Fruit fly (Drosophila melanogaster) Kc167 (cell line): ENCODE results near the gene CG32756.

Experiments
- Sin3A ChIP-seq: fragments of >200 bp; optimal IDR thresholded peaks from 2 replicates; lab custom pipeline; 2018; ENCODE audit warnings: missing external identifiers
- ttk ChIP-seq: sonication (Bioruptor generic); optimal IDR thresholded peaks from 2 replicates; lab custom pipeline; 2017; ENCODE audit warnings: missing external identifiers

DNA sequence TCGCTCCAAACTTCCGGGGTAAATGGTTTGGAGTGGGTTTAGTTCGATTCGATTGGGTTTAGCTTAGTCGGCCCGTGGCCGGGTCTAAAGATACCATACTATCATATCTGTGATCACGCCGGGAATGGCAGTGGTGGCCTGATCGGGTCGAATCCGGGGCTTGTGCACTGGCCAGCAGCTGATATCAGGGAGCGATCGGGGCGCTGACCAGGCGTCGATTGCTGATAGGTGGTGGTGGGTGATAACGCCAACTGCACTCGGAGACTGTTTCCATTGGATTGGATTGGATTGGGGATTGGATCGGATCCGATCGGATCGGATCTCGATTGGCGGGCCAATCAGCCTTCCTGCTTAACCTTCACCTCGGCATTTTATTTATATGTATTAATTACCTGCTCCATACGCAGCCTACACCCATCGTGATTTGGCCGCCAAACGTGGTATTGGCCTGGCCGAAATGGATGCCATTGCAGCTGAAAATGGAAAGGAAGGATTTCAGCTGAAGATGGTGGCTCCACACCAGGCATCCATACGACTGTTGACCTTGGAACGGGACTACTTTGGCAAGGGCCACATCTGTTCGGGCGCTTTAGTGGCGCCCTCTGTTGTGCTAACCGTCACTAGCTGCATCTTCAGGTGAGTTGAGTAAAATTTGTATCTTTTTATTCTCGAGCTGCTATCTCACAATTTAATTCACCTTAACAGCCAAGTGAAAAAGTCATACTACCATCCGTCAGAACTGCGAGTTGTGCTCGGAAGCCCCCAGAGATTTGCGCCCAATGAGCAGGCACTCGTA lies 11.4 kb downstream of the CG32756 start:
- TF ChIP-seq Sin3A (lab: Kevin White, UChicago) (no peak), ttk (lab: Kevin White, UChicago) (no peak)
